Worm (Caenorhabditis elegans) whole organism, young adult: ENCODE results near the gene rmif-2.

Experiments
- B0035.1 ChIP-seq: sonication (generic microtip); optimal IDR thresholded peaks from 2 replicates; lab custom pipeline; 2016; ENCODE audit warnings: missing genetic modification characterization, mild to moderate bottlenecking, missing compliant biosample characterization, missing genotype, missing genetic modification reagents
- B0336.3 ChIP-seq: fragments of 200-800 bp; sonication (Bioruptor generic); IDR thresholded peaks from 2 replicates; pipeline ENCODE4 v1.3.6; 2022; ENCODE audit warnings: missing genetic modification characterization, missing compliant biosample characterization
- F10E7.11 ChIP-seq: sonication (generic microtip); optimal IDR thresholded peaks from 2 replicates; lab custom pipeline; 2017; ENCODE audit warnings: mild to moderate bottlenecking, missing genetic modification characterization, moderate library complexity, missing compliant biosample characterization
- F23B12.7 ChIP-seq: sonication (generic microtip); optimal IDR thresholded peaks from 2 replicates; lab custom pipeline; 2017; ENCODE audit warnings: missing genetic modification characterization, mild to moderate bottlenecking, missing compliant biosample characterization, antibody characterized with exemption, moderate library complexity; ENCODE audit not compliant: insufficient read depth
- F49E8.2 ChIP-seq: sonication (generic microtip); optimal IDR thresholded peaks from 3 replicates; lab custom pipeline; 2017; ENCODE audit warnings: missing genetic modification characterization, mild to moderate bottlenecking, missing compliant biosample characterization, antibody characterized with exemption, moderate library complexity; ENCODE audit not compliant: insufficient read depth
- F57C9.4 ChIP-seq: sonication (generic microtip); optimal IDR thresholded peaks from 2 replicates; lab custom pipeline; 2017; ENCODE audit warnings: mild to moderate bottlenecking, missing genetic modification characterization, missing compliant biosample characterization
- K11D2.4 ChIP-seq: fragments of 200-800 bp; sonication (Bioruptor generic); IDR thresholded peaks from 2 replicates; pipeline ENCODE4 v1.3.6; 2022; ENCODE audit warnings: missing genetic modification reagents, missing genetic modification characterization, missing compliant biosample characterization
- K12H6.12 ChIP-seq: fragments of 200-800 bp; sonication (Bioruptor generic); optimal IDR thresholded peaks from 2 replicates; lab custom pipeline; 2018; ENCODE audit warnings: mild to moderate bottlenecking, missing genetic modification characterization, missing compliant biosample characterization
- Y53G8AR.9 ChIP-seq: fragments of 200-800 bp; sonication (Bioruptor generic); conservative IDR thresholded peaks from 2 replicates; pipeline ENCODE4 v1.3.6; 2022; ENCODE audit warnings: missing genetic modification reagents, missing genetic modification characterization, missing compliant biosample characterization
- Y56A3A.18 ChIP-seq: fragments of 200-800 bp; sonication (Bioruptor generic); IDR thresholded peaks from 2 replicates; pipeline ENCODE4 v1.3.6; 2022; ENCODE audit warnings: missing genetic modification reagents, missing genetic modification characterization, missing compliant biosample characterization
- ZK185.1 ChIP-seq: sonication (generic microtip); optimal IDR thresholded peaks from 2 replicates; lab custom pipeline; 2016; ENCODE audit warnings: mild to moderate bottlenecking, missing genetic modification characterization, missing compliant biosample characterization; ENCODE audit not compliant: poor library complexity, severe bottlenecking
- aptf-3 ChIP-seq: fragments of 200-800 bp; sonication (Bioruptor generic); IDR thresholded peaks from 2 replicates; pipeline ENCODE4 v1.3.6; 2022; ENCODE audit warnings: missing genetic modification characterization, missing compliant biosample characterization
- attf-3 ChIP-seq: fragments of 200-800 bp; sonication (Bioruptor generic); conservative IDR thresholded peaks from 2 replicates; pipeline ENCODE4 v1.3.6; 2022; ENCODE audit warnings: missing genetic modification reagents, missing genetic modification characterization, missing compliant biosample characterization
- bed-1 ChIP-seq: fragments of 200-800 bp; sonication (Bioruptor generic); IDR thresholded peaks from 2 replicates; pipeline ENCODE4 v1.3.6; 2022; ENCODE audit warnings: missing genetic modification reagents, missing genetic modification characterization, missing compliant biosample characterization
- cebp-2 ChIP-seq: fragments of 200-800 bp; sonication (Bioruptor generic); IDR thresholded peaks from 2 replicates; pipeline ENCODE4 v1.3.6; 2022; ENCODE audit warnings: missing genetic modification characterization, missing compliant biosample characterization
- ceh-27 ChIP-seq: fragments of 200-800 bp; sonication (Bioruptor generic); optimal IDR thresholded peaks from 2 replicates; lab custom pipeline; 2018; ENCODE audit warnings: mild to moderate bottlenecking, missing genetic modification characterization, moderate library complexity, missing compliant biosample characterization
- ceh-79 ChIP-seq: sonication (generic microtip); optimal IDR thresholded peaks from 2 replicates; lab custom pipeline; 2017; ENCODE audit warnings: mild to moderate bottlenecking, missing genetic modification characterization, missing compliant biosample characterization
- dox-1 ChIP-seq: fragments of 200-800 bp; sonication (Bioruptor generic); IDR thresholded peaks from 2 replicates; pipeline ENCODE4 v1.3.6; 2022; ENCODE audit warnings: missing genetic modification reagents, missing genetic modification characterization, missing compliant biosample characterization
- efl-1 ChIP-seq: fragments of 150-350 bp; optimal IDR thresholded peaks from 2 replicates; lab custom pipeline; 2014; ENCODE audit warnings: missing biosample characterization, missing genetic modification reagents, missing genetic modification characterization
- egrh-3 ChIP-seq: fragments of 200-800 bp; sonication (Bioruptor generic); IDR thresholded peaks from 2 replicates; pipeline ENCODE4 v1.3.6; 2022; ENCODE audit warnings: missing genetic modification reagents, missing genetic modification characterization, missing compliant biosample characterization
- ekl-4 ChIP-seq: fragments of 200-800 bp; sonication (Bioruptor generic); IDR thresholded peaks from 2 replicates; pipeline ENCODE4 v1.3.6; 2022; ENCODE audit warnings: missing genetic modification reagents, missing genetic modification characterization, missing compliant biosample characterization
- ets-4 ChIP-seq: fragments of 200-800 bp; sonication (Bioruptor generic); optimal IDR thresholded peaks from 2 replicates; lab custom pipeline; 2018; ENCODE audit warnings: mild to moderate bottlenecking, missing genetic modification characterization, missing compliant biosample characterization
- hlh-12 ChIP-seq: sonication (generic microtip); optimal IDR thresholded peaks from 2 replicates; lab custom pipeline; 2016; ENCODE audit warnings: missing genetic modification characterization, missing compliant biosample characterization
- hlh-26 ChIP-seq: fragments of 200-800 bp; sonication (Bioruptor generic); conservative IDR thresholded peaks from 2 replicates; pipeline ENCODE4 v1.3.6; 2022; ENCODE audit warnings: missing genetic modification reagents, missing genetic modification characterization, missing compliant biosample characterization
- hsf-1 ChIP-seq: fragments of 200-800 bp; sonication (Bioruptor generic); IDR thresholded peaks from 2 replicates; pipeline ENCODE4 v1.3.6; 2022; ENCODE audit warnings: missing genetic modification reagents, missing genetic modification characterization, missing compliant biosample characterization
- lag-1 ChIP-seq: fragments of 200-800 bp; sonication (Bioruptor generic); IDR thresholded peaks from 2 replicates; pipeline ENCODE4 v1.3.6; 2022; ENCODE audit warnings: missing genetic modification reagents, missing genetic modification characterization, missing compliant biosample characterization
- lin-26 ChIP-seq: fragments of 200-800 bp; sonication (Bioruptor generic); IDR thresholded peaks from 2 replicates; pipeline ENCODE4 v1.3.6; 2022; ENCODE audit warnings: missing genetic modification reagents, missing genetic modification characterization, missing compliant biosample characterization
- lsl-1 ChIP-seq: fragments of 200-800 bp; sonication (Bioruptor generic); optimal IDR thresholded peaks from 2 replicates; lab custom pipeline; 2018; ENCODE audit warnings: mild to moderate bottlenecking, missing genetic modification characterization, moderate library complexity, missing compliant biosample characterization
- madf-6 ChIP-seq: fragments of 200-800 bp; sonication (Bioruptor generic); IDR thresholded peaks from 2 replicates; pipeline ENCODE4 v1.3.6; 2022; ENCODE audit warnings: missing genetic modification reagents, missing genetic modification characterization, missing compliant biosample characterization
- nhr-120 ChIP-seq: fragments of 200-800 bp; sonication (Bioruptor generic); IDR thresholded peaks from 2 replicates; pipeline ENCODE4 v1.3.6; 2022; ENCODE audit warnings: missing genetic modification characterization, missing compliant biosample characterization
- nhr-27 ChIP-seq: fragments of 200-800 bp; sonication (Bioruptor generic); optimal IDR thresholded peaks from 2 replicates; lab custom pipeline; 2018; ENCODE audit warnings: mild to moderate bottlenecking, missing genetic modification characterization, moderate library complexity, missing compliant biosample characterization
- nhr-80 ChIP-seq: sonication (generic microtip); optimal IDR thresholded peaks from 2 replicates; lab custom pipeline; 2016; ENCODE audit warnings: missing genetic modification characterization, missing compliant biosample characterization
- rcor-1 ChIP-seq: fragments of 200-800 bp; sonication (Bioruptor generic); IDR thresholded peaks from 2 replicates; pipeline ENCODE4 v1.3.6; 2022; ENCODE audit warnings: missing genetic modification reagents, missing genetic modification characterization, missing compliant biosample characterization
- rec-8 ChIP-seq, 2 experiments: sonication (generic microtip); optimal IDR thresholded peaks; 2 replicates each; lab custom pipeline; 2016; ENCODE audit warnings: mild to moderate bottlenecking in 2 of 2, missing genetic modification characterization in 2 of 2, missing genetic modification reagents in 2 of 2, missing genotype in 2 of 2, missing biosample characterization in 1 of 2, missing compliant biosample characterization in 1 of 2, moderate library complexity in 1 of 2
- sea-2 ChIP-seq: fragments of 200-800 bp; sonication (Bioruptor generic); IDR thresholded peaks from 2 replicates; pipeline ENCODE4 v1.3.6; 2022; ENCODE audit warnings: missing genetic modification characterization, missing compliant biosample characterization
- snpc-4 ChIP-seq, 5 experiments: fragments of 150-350 bp in 1 of 5; sonication (generic microtip) in 4 of 5; optimal IDR thresholded peaks; 2 replicates each; lab custom pipeline; 2014 to 2018; ENCODE audit warnings: missing genetic modification characterization in 5 of 5, missing biosample characterization in 3 of 5, antibody characterized with exemption in 2 of 5, mild to moderate bottlenecking in 2 of 5, missing compliant biosample characterization in 2 of 5, missing genotype in 2 of 5, moderate library complexity in 2 of 5, missing genetic modification reagents in 1 of 5
- somi-1 ChIP-seq: fragments of 200-800 bp; sonication (Bioruptor generic); optimal IDR thresholded peaks from 2 replicates; lab custom pipeline; 2018; ENCODE audit warnings: mild to moderate bottlenecking, missing genetic modification characterization, missing compliant biosample characterization
- tbx-9 ChIP-seq: sonication (generic microtip); optimal IDR thresholded peaks from 2 replicates; lab custom pipeline; 2016; ENCODE audit warnings: borderline replicate concordance, missing genetic modification characterization, inconsistent platforms, missing compliant biosample characterization
- unc-130 ChIP-seq: sonication (generic microtip); optimal IDR thresholded peaks from 2 replicates; lab custom pipeline; 2016; ENCODE audit warnings: missing genetic modification reagents, missing genetic modification characterization, missing compliant biosample characterization
- zfh-2 ChIP-seq: fragments of 200-800 bp; sonication (Bioruptor generic); conservative IDR thresholded peaks from 2 replicates; pipeline ENCODE4 v1.3.6; 2022; ENCODE audit warnings: missing genetic modification reagents, missing genetic modification characterization, missing compliant biosample characterization
- ztf-22 ChIP-seq: fragments of 200-800 bp; sonication (Bioruptor generic); optimal IDR thresholded peaks from 2 replicates; lab custom pipeline; 2018; ENCODE audit warnings: mild to moderate bottlenecking, missing genetic modification characterization, moderate library complexity, missing compliant biosample characterization
- ztf-25 ChIP-seq: fragments of 200-800 bp; sonication (Bioruptor generic); IDR thresholded peaks from 2 replicates; pipeline ENCODE4 v1.3.6; 2022; ENCODE audit warnings: missing genetic modification reagents, missing genetic modification characterization, missing compliant biosample characterization
- ztf-28 ChIP-seq: fragments of 200-800 bp; sonication (Bioruptor generic); IDR thresholded peaks from 2 replicates; pipeline ENCODE4 v1.3.6; 2022; ENCODE audit warnings: missing genetic modification reagents, missing genetic modification characterization, missing compliant biosample characterization

Gene rmif-2

DNA sequence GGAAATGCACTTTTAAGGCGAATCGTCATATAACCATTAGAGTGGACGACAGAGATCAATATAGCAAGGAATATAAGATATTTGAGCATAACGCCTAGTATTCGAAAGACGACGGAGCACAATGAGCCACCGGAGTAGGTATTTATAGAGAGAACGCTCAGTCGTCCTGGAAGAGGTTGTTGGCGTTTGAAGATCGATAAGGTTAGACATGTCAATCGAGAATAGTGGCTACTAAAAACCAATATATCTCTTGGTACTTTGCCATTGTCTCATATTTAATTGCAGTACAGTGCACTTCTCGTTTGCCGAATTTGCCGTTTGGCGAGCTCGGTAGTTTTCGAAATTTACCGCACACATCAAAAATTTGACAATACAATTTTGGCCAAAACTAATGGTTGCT lies 25.6 kb downstream of the rmif-2 start, which contains the start of gene dsl-1:
dsl-1 (minus strand) TSS at position 101 of the 400 bp plus-strand sequence.
- TF ChIP-seq nhr-27 = no peak
- no peak for TF ChIP-seq sea-2 (GFP tag; lab: Robert Waterston, UW)
- TF ChIP-seq ZK185.1 = no peak
- no peak for TF ChIP-seq aptf-3
- no peak for TF ChIP-seq tbx-9 (tag; lab: Kevin White, UChicago)
- no peak for TF ChIP-seq B0035.1 (tag; lab: Kevin White, UChicago)
- no peak for TF ChIP-seq F57C9.4 (tag; lab: Kevin White, UChicago)
- TF ChIP-seq hlh-26 = no peak
- no peak for TF ChIP-seq K12H6.12
- no peak for TF ChIP-seq cebp-2 (GFP tag; lab: Robert Waterston, UW)
- TF ChIP-seq hsf-1 (GFP tag; lab: Robert Waterston, UW) = no peak
- no peak for TF ChIP-seq B0336.3 (GFP tag; lab: Robert Waterston, UW)
- no peak for TF ChIP-seq ekl-4 (GFP tag; lab: Robert Waterston, UW)
- no peak for TF ChIP-seq F49E8.2 (tag; lab: Kevin White, UChicago)
- TF ChIP-seq ets-4 (GFP tag; lab: Kevin White, UChicago) = no peak
- TF ChIP-seq Y53G8AR.9 (GFP tag; lab: Robert Waterston, UW) = no peak
- TF ChIP-seq K11D2.4 (GFP tag; lab: Robert Waterston, UW) = no peak

DNA sequence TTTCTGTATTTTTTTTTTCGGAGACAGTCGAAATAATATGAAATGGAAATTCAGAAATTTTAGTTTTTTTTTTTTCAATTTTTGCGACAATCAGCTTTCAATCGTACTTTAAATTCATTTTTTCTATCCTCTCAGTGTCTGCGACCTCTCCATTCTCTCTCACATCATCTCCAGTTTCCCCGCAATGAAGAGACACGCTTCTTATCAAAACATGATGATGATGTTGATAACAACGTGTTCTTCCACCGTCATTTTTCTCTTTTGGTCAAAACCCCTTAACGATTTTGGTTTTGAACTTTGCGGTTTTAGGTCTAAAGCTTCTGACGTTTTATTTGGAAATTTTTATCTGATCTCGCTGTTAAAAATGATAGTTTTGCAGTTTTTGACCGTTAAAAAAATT lies 26.9 kb downstream of the rmif-2 start:
- no peak for TF ChIP-seq efl-1
- TF ChIP-seq hlh-26 = no peak
- TF ChIP-seq madf-6 = no peak
- no peak for TF ChIP-seq unc-130 (GFP tag; lab: Kevin White, UChicago)

DNA sequence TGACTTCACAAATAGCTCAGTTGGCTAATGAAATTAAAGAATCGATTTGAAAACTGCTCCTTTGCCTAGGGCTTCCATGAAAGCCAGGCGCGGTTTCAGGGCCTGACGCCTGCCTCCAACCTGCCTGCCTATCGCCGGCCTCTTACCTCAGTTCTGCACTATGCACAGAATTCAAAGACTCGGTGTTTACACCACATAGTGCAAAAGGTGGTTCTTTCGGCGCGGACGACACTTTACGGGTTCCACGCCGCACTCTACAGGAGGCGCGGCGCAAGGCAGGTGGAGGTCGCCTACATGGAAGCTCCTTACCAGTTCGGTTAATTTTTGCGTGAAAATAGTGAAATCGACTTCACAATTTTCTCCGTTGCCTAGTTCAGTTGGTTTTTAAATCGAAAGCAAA lies 27.4 kb downstream of the rmif-2 start:
- 0 out of 2 replicates have a peak, but pooled peaks have one; percentile 43 for TF ChIP-seq lin-26 (GFP tag; lab: Robert Waterston, UW)
- no peak for TF ChIP-seq rec-8 (tag; optimal IDR thresholded peaks at IDR 0.05; lab: Kevin White, UChicago)
- TF ChIP-seq zfh-2 (GFP tag; lab: Robert Waterston, UW) = peak; percentile 52
- no peak for TF ChIP-seq F10E7.11 (tag; lab: Kevin White, UChicago)

DNA sequence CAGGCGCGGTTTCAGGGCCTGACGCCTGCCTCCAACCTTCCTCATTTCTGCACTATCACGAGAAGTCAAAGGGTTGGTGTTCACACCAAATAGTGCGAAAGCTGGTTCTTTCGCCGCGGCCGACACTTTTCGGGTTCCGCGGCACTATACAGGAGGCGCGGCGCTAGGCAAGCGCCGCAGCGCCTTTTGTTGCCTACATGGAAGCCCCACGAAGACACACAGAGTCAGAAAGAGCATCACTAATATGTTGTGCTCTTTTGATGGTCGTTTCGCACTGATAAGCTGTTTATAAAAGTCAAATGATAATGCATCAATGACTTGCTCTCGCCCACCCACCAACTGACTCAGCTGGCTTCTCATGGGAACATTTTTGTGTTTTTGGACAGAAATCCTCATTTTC lies 29.5 kb downstream of the rmif-2 start:
- TF ChIP-seq nhr-80 (tag; lab: Kevin White, UChicago) = peak; percentile 73
- no peak for TF ChIP-seq F23B12.7 (tag; lab: Kevin White, UChicago)
- no peak for TF ChIP-seq Y56A3A.18 (GFP tag; lab: Robert Waterston, UW)
- TF ChIP-seq madf-6 = no peak
- no peak for TF ChIP-seq nhr-120
- 0 out of 2 replicates have a peak, but pooled peaks have one; percentile 23 for TF ChIP-seq egrh-3 (GFP tag; lab: Robert Waterston, UW)
- TF ChIP-seq nhr-27 = no peak
- no peak for TF ChIP-seq ztf-28 (GFP tag; lab: Robert Waterston, UW)
- no peak for TF ChIP-seq somi-1 (GFP tag; lab: Kevin White, UChicago)
- TF ChIP-seq lsl-1 (GFP tag; lab: Kevin White, UChicago) = no peak
- TF ChIP-seq zfh-2 (GFP tag; lab: Robert Waterston, UW) = peak; percentile 69; the same call in 1 of the 2 replicates
- TF ChIP-seq bed-1 (GFP tag; lab: Robert Waterston, UW) = no peak
- TF ChIP-seq lag-1 = no peak
- TF ChIP-seq ztf-22 (GFP tag; lab: Kevin White, UChicago) = no peak
- TF ChIP-seq hlh-12 (tag; lab: Kevin White, UChicago) = no peak
- TF ChIP-seq attf-3 (GFP tag; lab: Robert Waterston, UW) = no peak
- TF ChIP-seq snpc-4 (GFP tag; optimal IDR thresholded peaks at IDR 0.05; lab: Kevin White, UChicago) = no peak
- peak in 1 of 4 experiments; percentile 81 for TF ChIP-seq snpc-4 (tag; optimal IDR thresholded peaks at IDR 0.05; lab: Kevin White, UChicago)
- TF ChIP-seq ceh-79 (tag; lab: Kevin White, UChicago) = no peak
- peak; percentile 51 for TF ChIP-seq dox-1 (GFP tag; lab: Robert Waterston, UW)
- no peak for TF ChIP-seq Y53G8AR.9 (GFP tag; lab: Robert Waterston, UW)
- no peak for TF ChIP-seq tbx-9 (tag; lab: Kevin White, UChicago)
- TF ChIP-seq ceh-27 (GFP tag; lab: Kevin White, UChicago) = no peak
- no peak for TF ChIP-seq ZK185.1
- no peak for TF ChIP-seq ztf-25 (GFP tag; lab: Robert Waterston, UW)
- TF ChIP-seq rcor-1 (GFP tag; lab: Robert Waterston, UW) = no peak
- TF ChIP-seq, all 124 proteins: peak for 5
